Worm (Caenorhabditis elegans): ENCODE data around the gene rpl-21.
A peak's percentile ranks its signal among the peaks of the same experiment; 100 is the strongest.

Gene rpl-21

ce11 chrIII:8130177-8130902 is at the start of gene rpl-21, which contains the start of gene C14B9.10:
rpl-21 (minus strand) TSS chrIII:8130227.
C14B9.10 (plus strand) TSS chrIII:8130852.
- TF ChIP-seq F13C5.2 (tag; optimal IDR thresholded peaks at IDR 0.05) (peak; percentile 17), tra-4 (tag; optimal IDR thresholded peaks at IDR 0.05) (no peak), hmg-4 (GFP tag; optimal IDR thresholded peaks at IDR 0.05) (peak; percentile 2)

ce11 chrIII:8178924-8179323 is 48.9 kb upstream of the rpl-21 start, which contains the start of gene C50C3.5:
C50C3.5 (plus strand) TSS chrIII:8179224.
- no peak for TF ChIP-seq hmg-4 (GFP tag; optimal IDR thresholded peaks at IDR 0.05)
- TF ChIP-seq tra-4 (tag; optimal IDR thresholded peaks at IDR 0.05), result no peak
- no peak for TF ChIP-seq ceh-36 (tag; optimal IDR thresholded peaks at IDR 0.05)
- no peak for TF ChIP-seq tbx-11 (GFP tag; IDR thresholded peaks at IDR 0.05)
- TF ChIP-seq F13C5.2 (tag; optimal IDR thresholded peaks at IDR 0.05), result no peak
- no peak for TF ChIP-seq B0310.2 (tag; optimal IDR thresholded peaks at IDR 0.05)
- no peak for TF ChIP-seq hnd-1 (tag; optimal IDR thresholded peaks at IDR 0.05)
- no peak for TF ChIP-seq ets-7 (tag; optimal IDR thresholded peaks at IDR 0.05)
- no peak for TF ChIP-seq aly-1 (tag; optimal IDR thresholded peaks at IDR 0.05)
- no peak for TF ChIP-seq flt-1 (GFP tag; IDR thresholded peaks at IDR 0.05)
- TF ChIP-seq ceh-13 (GFP tag; optimal IDR thresholded peaks at IDR 0.05), result no peak
- TF ChIP-seq scrt-1 (GFP tag; IDR thresholded peaks at IDR 0.05), result no peak
- TF ChIP-seq sea-1 (GFP tag; conservative IDR thresholded peaks at IDR 0.05), result no peak
- no peak for TF ChIP-seq pes-1 (GFP tag; IDR thresholded peaks at IDR 0.05)
- TF ChIP-seq tbx-37 (GFP tag; conservative IDR thresholded peaks at IDR 0.05), result no peak
- TF ChIP-seq hmbx-1 (tag; optimal IDR thresholded peaks at IDR 0.05), result no peak
- TF ChIP-seq ama-1 (optimal IDR thresholded peaks at IDR 0.05), result no peak

ce11 chrIII:8176265-8176664 is 46.2 kb upstream of the rpl-21 start, which contains the start of gene C50C3.12:
C50C3.12 (plus strand) TSS chrIII:8176565.
- TF ChIP-seq ceh-13 (GFP tag; optimal IDR thresholded peaks at IDR 0.05), result no peak
- TF ChIP-seq tbx-37 (GFP tag; conservative IDR thresholded peaks at IDR 0.05), result no peak
- no peak for TF ChIP-seq scrt-1 (GFP tag; IDR thresholded peaks at IDR 0.05)
- TF ChIP-seq hmbx-1 (tag; optimal IDR thresholded peaks at IDR 0.05), result no peak
- TF ChIP-seq aly-1 (tag; optimal IDR thresholded peaks at IDR 0.05), result no peak
- TF ChIP-seq tbx-11 (GFP tag; IDR thresholded peaks at IDR 0.05), result no peak
- no peak for TF ChIP-seq hmg-4 (GFP tag; optimal IDR thresholded peaks at IDR 0.05)
- TF ChIP-seq hnd-1 (tag; optimal IDR thresholded peaks at IDR 0.05), result no peak
- TF ChIP-seq sea-1 (GFP tag; conservative IDR thresholded peaks at IDR 0.05), result no peak
- no peak for TF ChIP-seq flt-1 (GFP tag; IDR thresholded peaks at IDR 0.05)
- no peak for TF ChIP-seq B0310.2 (tag; optimal IDR thresholded peaks at IDR 0.05)
- TF ChIP-seq tra-4 (tag; optimal IDR thresholded peaks at IDR 0.05), result no peak
- TF ChIP-seq F13C5.2 (tag; optimal IDR thresholded peaks at IDR 0.05), result no peak
- TF ChIP-seq ceh-36 (tag; optimal IDR thresholded peaks at IDR 0.05), result no peak
- TF ChIP-seq pes-1 (GFP tag; IDR thresholded peaks at IDR 0.05), result no peak
- no peak for TF ChIP-seq ets-7 (tag; optimal IDR thresholded peaks at IDR 0.05)
- TF ChIP-seq ama-1 (optimal IDR thresholded peaks at IDR 0.05), result no peak

ce11 chrIII:8175263-8175662 is 45.2 kb upstream of the rpl-21 start:
- TF ChIP-seq B0310.2 (tag; optimal IDR thresholded peaks at IDR 0.05), result no peak
- TF ChIP-seq tbx-11 (GFP tag; IDR thresholded peaks at IDR 0.05), result no peak

ce11 chrIII:8172609-8173133 is 42.6 kb upstream of the rpl-21 start:
- TF ChIP-seq pes-1 (GFP tag; IDR thresholded peaks at IDR 0.05) (no peak), flt-1 (GFP tag; IDR thresholded peaks at IDR 0.05) (no peak)

ce11 chrIII:8164771-8165170 is 34.7 kb upstream of the rpl-21 start:
- TF ChIP-seq tbx-37 (GFP tag; conservative IDR thresholded peaks at IDR 0.05), result no peak
- TF ChIP-seq tbx-11 (GFP tag; IDR thresholded peaks at IDR 0.05), result no peak
- TF ChIP-seq scrt-1 (GFP tag; IDR thresholded peaks at IDR 0.05), result no peak
- no peak for TF ChIP-seq hnd-1 (tag; optimal IDR thresholded peaks at IDR 0.05)
- no peak for TF ChIP-seq F13C5.2 (tag; optimal IDR thresholded peaks at IDR 0.05)

ce11 chrIII:8163788-8164423 is 33.9 kb upstream of the rpl-21 start, which contains the start of gene prp-8:
prp-8 (plus strand) TSS chrIII:8164373.
- TF ChIP-seq flt-1 (GFP tag; IDR thresholded peaks at IDR 0.05) (peak; percentile 38; the same call in 1 of the 2 replicates), hnd-1 (tag; optimal IDR thresholded peaks at IDR 0.05) (no peak), sea-1 (GFP tag; conservative IDR thresholded peaks at IDR 0.05) (no peak), hmg-4 (GFP tag; optimal IDR thresholded peaks at IDR 0.05) (peak; percentile 60), scrt-1 (GFP tag; IDR thresholded peaks at IDR 0.05) (no peak), tbx-37 (GFP tag; conservative IDR thresholded peaks at IDR 0.05) (peak; percentile 47; the same call in 1 of the 2 replicates), F13C5.2 (tag; optimal IDR thresholded peaks at IDR 0.05) (peak; percentile 41), ceh-36 (tag; optimal IDR thresholded peaks at IDR 0.05) (no peak), ceh-13 (GFP tag; optimal IDR thresholded peaks at IDR 0.05) (no peak)

ce11 chrIII:8163283-8163682 is 33.3 kb upstream of the rpl-21 start, which contains the start of gene bath-42:
bath-42 (minus strand) TSS chrIII:8163383.
- TF ChIP-seq flt-1 (GFP tag; IDR thresholded peaks at IDR 0.05) (no peak), tbx-37 (GFP tag; conservative IDR thresholded peaks at IDR 0.05) (no peak), hnd-1 (tag; optimal IDR thresholded peaks at IDR 0.05) (no peak), hmbx-1 (tag; optimal IDR thresholded peaks at IDR 0.05) (no peak), ceh-13 (GFP tag; optimal IDR thresholded peaks at IDR 0.05) (no peak), tra-4 (tag; optimal IDR thresholded peaks at IDR 0.05) (no peak), F13C5.2 (tag; optimal IDR thresholded peaks at IDR 0.05) (no peak), pes-1 (GFP tag; IDR thresholded peaks at IDR 0.05) (no peak), scrt-1 (GFP tag; IDR thresholded peaks at IDR 0.05) (no peak), tbx-11 (GFP tag; IDR thresholded peaks at IDR 0.05) (no peak), ama-1 (optimal IDR thresholded peaks at IDR 0.05) (no peak), B0310.2 (tag; optimal IDR thresholded peaks at IDR 0.05) (no peak), ceh-36 (tag; optimal IDR thresholded peaks at IDR 0.05) (no peak)

Measured in whole organism, early embryonic.